Fruit fly (Drosophila melanogaster) whole organism, embryonic: ENCODE measurements around the gene CG17329.

ENCODE experiments used
- Atf6 ChIP-seq: fragments of 200-800 bp; sonication (Bioruptor generic); IDR thresholded peaks from 2 replicates; pipeline ENCODE4 v1.3.6; 2022; ENCODE audit warnings: missing biosample characterization, missing genetic modification characterization
- Bdp1 ChIP-seq: fragments of 200-800 bp; sonication (Bioruptor generic); optimal IDR thresholded peaks from 3 replicates; lab custom pipeline; 2016; ENCODE audit warnings: missing biosample characterization, missing genetic modification characterization
- CG10431 ChIP-seq: fragments of 200-800 bp; sonication (Bioruptor generic); optimal IDR thresholded peaks from 3 replicates; lab custom pipeline; 2018; ENCODE audit warnings: missing biosample characterization, mild to moderate bottlenecking, missing genetic modification characterization
- CG11398 ChIP-seq: fragments of 200-800 bp; sonication (Bioruptor generic); optimal IDR thresholded peaks from 2 replicates; lab custom pipeline; 2016; ENCODE audit warnings: missing biosample characterization, missing genetic modification characterization
- CG11695 ChIP-seq: fragments of 200-800 bp; sonication (Bioruptor generic); IDR thresholded peaks from 3 replicates; pipeline ENCODE4 v1.3.6; 2022; ENCODE audit warnings: missing biosample characterization, missing genetic modification characterization
- CG11723 ChIP-seq: fragments of 200-800 bp; sonication (Bioruptor generic); optimal IDR thresholded peaks from 2 replicates; lab custom pipeline; 2017; ENCODE audit warnings: missing biosample characterization, mild to moderate bottlenecking, missing genetic modification characterization
- CG13775 ChIP-seq: fragments of 200-800 bp; sonication (Bioruptor generic); optimal IDR thresholded peaks from 3 replicates; lab custom pipeline; 2017; ENCODE audit warnings: missing biosample characterization, mild to moderate bottlenecking, missing genetic modification characterization
- CG14710 ChIP-seq: fragments of 200-800 bp; sonication (Bioruptor generic); optimal IDR thresholded peaks from 3 replicates; lab custom pipeline; 2019; ENCODE audit warnings: missing biosample characterization, mild to moderate bottlenecking, missing genetic modification characterization, moderate library complexity
- CG15601 ChIP-seq: fragments of 200-800 bp; sonication (Bioruptor generic); optimal IDR thresholded peaks from 3 replicates; lab custom pipeline; 2019; ENCODE audit warnings: missing biosample characterization, mild to moderate bottlenecking, missing genetic modification characterization, moderate library complexity
- CG15696 ChIP-seq: fragments of 200-800 bp; sonication (Bioruptor generic); optimal IDR thresholded peaks from 2 replicates; lab custom pipeline; 2019; ENCODE audit warnings: missing biosample characterization, mild to moderate bottlenecking, missing genetic modification characterization, moderate library complexity
- CG16779 ChIP-seq: fragments of 200-800 bp; sonication (Bioruptor generic); IDR thresholded peaks from 2 replicates; pipeline ENCODE4 v1.3.6; 2022; ENCODE audit warnings: missing biosample characterization, missing genetic modification characterization
- CG17802 ChIP-seq: fragments of 200-800 bp; sonication (Bioruptor generic); optimal IDR thresholded peaks from 2 replicates; lab custom pipeline; 2018; ENCODE audit warnings: missing biosample characterization, mild to moderate bottlenecking, missing genetic modification characterization, moderate library complexity
- CG2875 ChIP-seq: fragments of 200-800 bp; sonication (Bioruptor generic); optimal IDR thresholded peaks from 2 replicates; lab custom pipeline; 2017; ENCODE audit warnings: missing biosample characterization, mild to moderate bottlenecking, missing genetic modification characterization, missing genetic modification reagents
- CG5953 ChIP-seq: fragments of 200-800 bp; sonication (Bioruptor generic); IDR thresholded peaks from 2 replicates; pipeline ENCODE4 v1.3.6; 2022; ENCODE audit warnings: missing biosample characterization, missing genetic modification characterization
- CG8089 ChIP-seq: fragments of 200-800 bp; sonication (Bioruptor generic); optimal IDR thresholded peaks from 3 replicates; lab custom pipeline; 2016; ENCODE audit warnings: missing biosample characterization, missing genetic modification characterization
- CG8924 ChIP-seq: fragments of 200-800 bp; optimal IDR thresholded peaks from 3 replicates; lab custom pipeline; 2019; ENCODE audit warnings: missing biosample characterization, mild to moderate bottlenecking, missing genetic modification characterization, moderate library complexity
- CG9215 ChIP-seq: fragments of 200-800 bp; sonication (Bioruptor generic); IDR thresholded peaks from 2 replicates; pipeline ENCODE4 v1.3.6; 2022; ENCODE audit warnings: missing biosample characterization, missing genetic modification characterization
- CG9437 ChIP-seq: fragments of 200-800 bp; sonication (Bioruptor generic); optimal IDR thresholded peaks from 2 replicates; lab custom pipeline; 2018; ENCODE audit warnings: missing biosample characterization, mild to moderate bottlenecking, missing genetic modification characterization
- CG9727 ChIP-seq: fragments of 200-800 bp; sonication (Bioruptor generic); optimal IDR thresholded peaks from 3 replicates; lab custom pipeline; 2017; ENCODE audit warnings: missing biosample characterization, mild to moderate bottlenecking, missing genetic modification characterization
- CG9932 ChIP-seq: fragments of 200-800 bp; sonication (Bioruptor generic); IDR thresholded peaks from 2 replicates; pipeline ENCODE4 v1.3.6; 2022; ENCODE audit warnings: missing biosample characterization, missing genetic modification characterization
- Deaf1 ChIP-seq: fragments of 200-800 bp; optimal IDR thresholded peaks from 3 replicates; lab custom pipeline; 2019; ENCODE audit warnings: missing biosample characterization, mild to moderate bottlenecking, missing genetic modification characterization, moderate library complexity
- Drgx ChIP-seq: fragments of 200-800 bp; sonication (Bioruptor generic); IDR thresholded peaks from 2 replicates; pipeline ENCODE4 v1.3.6; 2022; ENCODE audit warnings: missing biosample characterization, missing genetic modification characterization
- E2f2 ChIP-seq: fragments of 200-800 bp; sonication (Bioruptor generic); IDR thresholded peaks from 2 replicates; pipeline ENCODE4 v1.3.6; 2022; ENCODE audit warnings: missing biosample characterization, missing genetic modification characterization
- Eip74EF ChIP-seq, 2 experiments: fragments of 200-800 bp in 1 of 2; fragments of >200 bp in 1 of 2; sonication (Bioruptor generic) in 1 of 2; optimal IDR thresholded peaks; 2 replicates each; lab custom pipeline; 2017 to 2019; ENCODE audit warnings: missing biosample characterization in 2 of 2, missing genetic modification characterization in 2 of 2, mild to moderate bottlenecking in 1 of 2, moderate library complexity in 1 of 2
- Fer3 ChIP-seq: fragments of 200-800 bp; sonication (Bioruptor generic); optimal IDR thresholded peaks from 2 replicates; lab custom pipeline; 2018; ENCODE audit warnings: missing biosample characterization, mild to moderate bottlenecking, missing genetic modification characterization, moderate library complexity
- Med ChIP-seq: fragments of 200-800 bp; sonication (Bioruptor generic); peaks from one replicate; lab custom pipeline; 2016; ENCODE audit warnings: missing biosample characterization, missing genetic modification characterization, mild to moderate bottlenecking, inconsistent platforms, moderate library complexity
- NK7.1 ChIP-seq: fragments of 200-800 bp; sonication (Bioruptor generic); optimal IDR thresholded peaks from 3 replicates; lab custom pipeline; 2016; ENCODE audit warnings: missing biosample characterization, missing genetic modification characterization
- Opbp ChIP-seq: fragments of 200-800 bp; sonication (Bioruptor generic); IDR thresholded peaks from 3 replicates; pipeline ENCODE4 v1.3.6; 2022; ENCODE audit warnings: missing biosample characterization, missing genetic modification characterization; ENCODE audit not compliant: partially characterized antibody
- Pdp1 ChIP-seq, 2 experiments: fragments of 200-800 bp; sonication (Bioruptor generic); optimal IDR thresholded peaks; 3 replicates each; lab custom pipeline; 2016; ENCODE audit warnings: missing biosample characterization in 2 of 2, missing genetic modification characterization in 2 of 2, mild to moderate bottlenecking in 1 of 2, moderate library complexity in 1 of 2
- Poxn ChIP-seq: fragments of 200-800 bp; sonication (Bioruptor generic); IDR thresholded peaks from 2 replicates; pipeline ENCODE4 v1.3.6; 2022; ENCODE audit warnings: missing biosample characterization, missing genetic modification characterization
- Scr ChIP-seq: fragments of 200-800 bp; sonication (Bioruptor generic); IDR thresholded peaks from 2 replicates; pipeline ENCODE4 v1.3.6; 2022; ENCODE audit warnings: missing biosample characterization, missing genetic modification characterization; ENCODE audit not compliant: partially characterized antibody
- Sox100B ChIP-seq: fragments of 200-800 bp; sonication (Bioruptor generic); optimal IDR thresholded peaks from 3 replicates; lab custom pipeline; 2018; ENCODE audit warnings: missing biosample characterization, mild to moderate bottlenecking, missing genetic modification characterization
- Tbp ChIP-seq: fragments of >200 bp; optimal IDR thresholded peaks from 2 replicates; lab custom pipeline; 2018; ENCODE audit warnings: missing biosample characterization, missing genetic modification characterization
- YL-1 ChIP-seq: fragments of 200-800 bp; sonication (Bioruptor generic); optimal IDR thresholded peaks from 3 replicates; lab custom pipeline; 2017; ENCODE audit warnings: missing biosample characterization, mild to moderate bottlenecking, missing genetic modification characterization
- aop ChIP-seq: fragments of 200-800 bp; sonication (Bioruptor generic); IDR thresholded peaks from 2 replicates; pipeline ENCODE4 v1.3.6; 2022; ENCODE audit warnings: missing biosample characterization, missing genetic modification characterization
- ap ChIP-seq: fragments of 200-800 bp; sonication (Bioruptor generic); IDR thresholded peaks from 2 replicates; pipeline ENCODE4 v1.3.6; 2022; ENCODE audit warnings: missing biosample characterization, missing genetic modification characterization
- crol ChIP-seq: fragments of 200-800 bp; sonication (Bioruptor generic); IDR thresholded peaks from 2 replicates; pipeline ENCODE4 v1.3.6; 2022; ENCODE audit warnings: missing biosample characterization, missing genetic modification characterization
- dysf ChIP-seq: fragments of 200-800 bp; sonication (Bioruptor generic); IDR thresholded peaks from 3 replicates; pipeline ENCODE4 v1.3.6; 2022; ENCODE audit warnings: missing biosample characterization, missing genetic modification characterization
- emc ChIP-seq: fragments of 200-800 bp; sonication (Bioruptor generic); optimal IDR thresholded peaks from 2 replicates; lab custom pipeline; 2016; ENCODE audit warnings: missing biosample characterization, missing genetic modification characterization
- hb ChIP-seq: fragments of 200-800 bp; sonication (Bioruptor generic); IDR thresholded peaks from 3 replicates; pipeline ENCODE4 v1.3.6; 2022; ENCODE audit warnings: missing biosample characterization, missing genetic modification characterization; ENCODE audit not compliant: partially characterized antibody
- jumu ChIP-seq: fragments of 200-800 bp; sonication (Bioruptor generic); optimal IDR thresholded peaks from 3 replicates; lab custom pipeline; 2016; ENCODE audit warnings: missing biosample characterization, missing genetic modification characterization
- ken ChIP-seq: fragments of 200-800 bp; sonication (Bioruptor generic); IDR thresholded peaks from 3 replicates; pipeline ENCODE4 v1.3.6; 2022; ENCODE audit warnings: missing biosample characterization, missing genetic modification characterization
- mam ChIP-seq: fragments of 200-800 bp; sonication (Bioruptor generic); optimal IDR thresholded peaks from 3 replicates; lab custom pipeline; 2016; ENCODE audit warnings: missing biosample characterization, missing genetic modification characterization
- oc ChIP-seq: fragments of 200-800 bp; sonication (Bioruptor generic); optimal IDR thresholded peaks from 2 replicates; lab custom pipeline; 2018; ENCODE audit warnings: missing biosample characterization, mild to moderate bottlenecking, missing genetic modification characterization, moderate library complexity
- pfk ChIP-seq: fragments of 200-800 bp; sonication (Bioruptor generic); optimal IDR thresholded peaks from 2 replicates; lab custom pipeline; 2018; ENCODE audit warnings: missing biosample characterization, mild to moderate bottlenecking, missing genetic modification characterization, moderate library complexity
- ro ChIP-seq: fragments of 200-800 bp; sonication (Bioruptor generic); IDR thresholded peaks from 2 replicates; pipeline ENCODE4 v1.3.6; 2022; ENCODE audit warnings: missing biosample characterization, missing genetic modification characterization
- sob ChIP-seq: fragments of 200-800 bp; sonication (Bioruptor generic); IDR thresholded peaks from 2 replicates; pipeline ENCODE4 v1.3.6; 2022; ENCODE audit warnings: missing biosample characterization, missing genetic modification characterization
- yki ChIP-seq: fragments of >200 bp; optimal IDR thresholded peaks from 3 replicates; lab custom pipeline; 2018
- zfh2 ChIP-seq: fragments of 200-800 bp; sonication (Bioruptor generic); optimal IDR thresholded peaks from 2 replicates; lab custom pipeline; 2016; ENCODE audit warnings: missing biosample characterization, missing genetic modification characterization

Gene CG17329

DNA sequence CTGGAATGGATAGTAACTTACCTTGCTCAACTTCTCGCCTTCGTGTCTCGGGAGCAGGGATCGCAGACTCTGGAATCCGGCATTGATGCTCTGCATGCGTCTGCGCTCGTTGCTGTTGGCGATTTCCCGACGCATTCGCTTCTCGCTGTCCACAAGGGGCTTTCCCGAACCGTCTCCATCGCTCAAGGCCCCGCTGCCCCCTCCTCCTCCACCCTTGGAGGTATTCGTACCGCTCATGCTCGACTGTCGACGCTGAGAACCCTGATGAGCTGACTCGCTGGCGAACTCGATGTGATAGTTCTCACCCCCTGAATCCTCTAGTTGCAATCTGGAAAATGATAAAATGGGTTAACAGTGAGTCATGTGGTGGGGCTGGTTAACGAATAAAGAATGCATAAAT, 12.2 kb upstream of the CG17329 start:
- no peak for TF ChIP-seq aop (GFP tag; lab: Robert Waterston, UW)
- TF ChIP-seq hb (GFP tag; lab: Robert Waterston, UW), result peak; percentile 21; the same call in 1 of the 3 replicates
- 0 out of 2 replicates have a peak, but pooled peaks have one; percentile 6 for TF ChIP-seq CG5953
- no peak for TF ChIP-seq mam (GFP tag; lab: Kevin White, UChicago)
- TF ChIP-seq CG16779 (GFP tag; lab: Robert Waterston, UW), result 0 out of 2 replicates have a peak, but pooled peaks have one; percentile 18
- TF ChIP-seq crol, result peak; percentile 71
- TF ChIP-seq Deaf1, result peak; percentile 18
- TF ChIP-seq Med, result peak; percentile 54
- peak; percentile 27 for TF ChIP-seq pfk

dm6 chr2L:16279774-16280252, 11.3 kb upstream of the CG17329 start:
- TF ChIP-seq CG17802 (tag; lab: Kevin White, UChicago) (peak; percentile 74), CG9727 (GFP tag; lab: Kevin White, UChicago) (peak; percentile 88), Poxn (GFP tag; lab: Robert Waterston, UW) (no peak), Bdp1 (peak; percentile 56), jumu (GFP tag; lab: Kevin White, UChicago) (peak; percentile 74), Atf6 (GFP tag; lab: Robert Waterston, UW) (peak; percentile 66), aop (GFP tag; lab: Robert Waterston, UW) (no peak), Tbp (GFP tag; lab: Kevin White, UChicago) (no peak), NK7.1 (peak; percentile 62), dysf (peak; percentile 88), emc (GFP tag; lab: Kevin White, UChicago) (peak; percentile 45), CG11695 (GFP tag; lab: Robert Waterston, UW) (peak; percentile 72; the same call in 2 of the 3 replicates), CG2875 (peak; percentile 92), E2f2 (peak; percentile 58; the same call in 1 of the 2 replicates), CG9932 (GFP tag; lab: Robert Waterston, UW) (no peak), ro (GFP tag; lab: Robert Waterston, UW) (peak; percentile 28; the same call in 1 of the 2 replicates), Sox100B (GFP tag; lab: Kevin White, UChicago) (peak; percentile 97), CG15696 (tag; lab: Kevin White, UChicago) (peak; percentile 84), CG10431 (GFP tag; lab: Kevin White, UChicago) (peak; percentile 76), oc (tag; lab: Kevin White, UChicago) (peak; percentile 89), sob (GFP tag; lab: Robert Waterston, UW) (peak; percentile 55; the same call in 1 of the 2 replicates), CG9437 (GFP tag; lab: Kevin White, UChicago) (peak; percentile 93), CG8924 (tag; lab: Kevin White, UChicago) (peak; percentile 96), Drgx (GFP tag; lab: Robert Waterston, UW) (peak; percentile 90), Fer3 (peak; percentile 72), CG13775 (peak; percentile 85), CG8089 (peak; percentile 81), yki (lab: Kevin White, UChicago) (no peak), Opbp (GFP tag; lab: Robert Waterston, UW) (0 out of 3 replicates have a peak, but pooled peaks have one; percentile 9), ken (peak; percentile 79; the same call in 2 of the 3 replicates), CG11398 (GFP tag; lab: Kevin White, UChicago) (peak; percentile 85), YL-1 (GFP tag; lab: Kevin White, UChicago) (peak; percentile 21), Scr (GFP tag; lab: Robert Waterston, UW) (no peak), CG14710 (tag; lab: Kevin White, UChicago) (peak; percentile 94), ap (GFP tag; lab: Robert Waterston, UW) (peak; percentile 71), Pdp1 (GFP tag; optimal IDR thresholded peaks at IDR 0.05; lab: Kevin White, UChicago) (peak; percentile 86 to 91), Eip74EF (GFP tag; optimal IDR thresholded peaks at IDR 0.05; lab: Kevin White, UChicago) (peak in 1 of 2 experiments; percentile 95), CG9215 (peak; percentile 39; the same call in 1 of the 2 replicates), CG11723 (peak; percentile 90), CG15601 (peak; percentile 90), zfh2 (peak; percentile 3)
